Fruit fly (Drosophila melanogaster) ovary, adult (tissue): ENCODE data around the gene aly.

Experiments
- CG17801 ChIP-seq: fragments of 200-800 bp; optimal IDR thresholded peaks from 2 replicates; lab custom pipeline; 2019; ENCODE audit warnings: missing biosample characterization, mild to moderate bottlenecking, missing genetic modification characterization, moderate library complexity; ENCODE audit not compliant: partially characterized antibody

The aly gene

dm6 chr3L:3001445-3001844 is 24.9 kb downstream of the aly start, which contains the start of gene FMRFaR:
Gene FMRFaR (plus strand): TSS chr3L:3001716.
- no peak for TF ChIP-seq CG17801 (GFP tag; lab: Kevin White, UChicago)

dm6 chr3L:2994872-2995271 is 31.4 kb downstream of the aly start, which contains the start of gene CG2113:
Gene CG2113 (plus strand): TSS chr3L:2995172.
- TF ChIP-seq CG17801 (GFP tag; lab: Kevin White, UChicago), result no peak

- no peak for TF ChIP-seq CG17801 (GFP tag; lab: Kevin White, UChicago)
Observed at dm6 chr3L:2987749-2988148, 38.6 kb downstream of the aly start.

dm6 chr3L:2986302-2986701 is 40.0 kb downstream of the aly start:
- TF ChIP-seq CG17801 (GFP tag; lab: Kevin White, UChicago), result no peak

- TF ChIP-seq CG17801 (GFP tag; lab: Kevin White, UChicago), result peak; percentile 73
Observed at dm6 chr3L:2980856-2981255, 45.5 kb downstream of the aly start, which contains the start of gene CPT2. Gene CPT2 (plus strand): TSS chr3L:2981022.
